Fruit fly (Drosophila melanogaster) S2 (cell line): ENCODE data around the gene ScsbetaG.

Experiments
- CG8478 ChIP-seq: fragments of >200 bp; optimal IDR thresholded peaks from 2 replicates; lab custom pipeline; 2018
- CTCF ChIP-seq, 2 experiments: fragments of >200 bp; optimal IDR thresholded peaks; 2 replicates each; lab custom pipeline; 2018

DNA sequence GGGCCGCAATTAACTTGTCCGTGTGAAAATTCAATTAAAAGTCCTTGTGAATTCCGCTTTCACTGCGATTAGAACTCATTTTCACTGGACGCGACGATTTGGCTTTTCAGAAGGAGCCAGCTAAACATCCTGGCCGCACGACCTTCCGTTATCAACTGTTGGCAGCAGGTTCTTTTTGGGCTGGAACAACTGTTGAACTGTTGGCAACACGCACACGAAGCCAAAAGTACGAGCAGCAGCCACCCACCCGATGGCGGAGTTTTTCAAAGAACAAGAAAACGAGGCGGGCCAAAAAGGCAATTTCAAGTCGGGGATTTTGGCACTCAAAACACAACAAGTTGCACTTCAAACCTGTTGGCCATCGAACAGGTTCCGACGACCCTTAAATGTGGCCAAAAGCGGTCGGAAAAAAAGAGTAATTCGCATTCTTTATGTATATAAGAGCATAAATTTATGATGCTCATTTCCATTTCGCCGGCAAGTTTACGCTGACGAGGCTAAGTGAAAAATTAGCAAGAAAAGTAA lies 40.5 kb downstream of the ScsbetaG start:
- TF ChIP-seq CTCF (optimal IDR thresholded peaks at IDR 0.05; lab: Kevin White, UChicago), result no peak
- TF ChIP-seq CG8478 (lab: Kevin White, UChicago), result no peak
